5 worm cellular contexts compared by ENCODE assay signal in the genomic region with DNA sequence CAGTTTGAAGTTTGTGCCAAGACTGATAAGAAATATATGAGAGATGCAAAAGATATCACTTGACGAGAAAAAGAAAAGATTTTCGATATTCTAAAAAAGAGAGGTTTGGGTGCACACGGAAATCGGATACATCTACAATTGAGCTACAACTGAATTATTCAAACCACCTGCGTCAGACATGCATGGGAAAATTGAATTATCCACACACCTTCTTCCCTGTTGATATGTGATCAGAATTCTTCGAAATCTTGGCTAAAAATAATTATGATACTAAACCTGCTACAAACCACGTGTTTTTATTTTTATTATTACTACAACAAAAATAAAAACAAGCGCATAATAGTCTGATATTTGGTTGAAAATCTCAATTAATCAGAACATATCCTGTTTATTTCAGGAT.
A peak's percentile ranks its signal among the peaks of the same experiment; 100 is the strongest.
TF ChIP-seq lines count a peak whose summit lies in the region.

No protein-coding gene starts in this region.

TF ChIP-seq in whole organism, L1 larva, 84 proteins besides CTCF, POLR2A, EP300 and RAD21 (continues in another document):
- TF ChIP-seq ztf-11 (tag; optimal IDR thresholded peaks at IDR 0.05; lab: Kevin White, UChicago) (no peak), ceh-82 (tag; optimal IDR thresholded peaks at IDR 0.05; lab: Kevin White, UChicago) (no peak), nhr-47 (tag; optimal IDR thresholded peaks at IDR 0.05; lab: Kevin White, UChicago) (peak; percentile 63), nhr-20 (tag; optimal IDR thresholded peaks at IDR 0.05; lab: Kevin White, UChicago) (peak; percentile 31), dsc-1 (tag; optimal IDR thresholded peaks at IDR 0.05; lab: Kevin White, UChicago) (peak; percentile 59), pag-3 (tag; optimal IDR thresholded peaks at IDR 0.05; lab: Kevin White, UChicago; ENCODE audit: borderline replicate concordance, insufficient read depth) (no peak), hlh-4 (tag; optimal IDR thresholded peaks at IDR 0.05; lab: Kevin White, UChicago) (peak; percentile 30), sox-4 (tag; optimal IDR thresholded peaks at IDR 0.05; lab: Kevin White, UChicago) (no peak), unc-86 (tag; optimal IDR thresholded peaks at IDR 0.05; lab: Kevin White, UChicago) (peak; percentile 24), egl-13 (tag; optimal IDR thresholded peaks at IDR 0.05; lab: Kevin White, UChicago) (no peak), swsn-7 (tag; optimal IDR thresholded peaks at IDR 0.05; lab: Kevin White, UChicago) (peak; percentile 23), unc-30 (tag; optimal IDR thresholded peaks at IDR 0.05; lab: Kevin White, UChicago) (no peak), tlp-1 (tag; optimal IDR thresholded peaks at IDR 0.05; lab: Kevin White, UChicago) (no peak), ceh-8 (GFP tag; optimal IDR thresholded peaks at IDR 0.05; lab: Kevin White, UChicago) (no peak), lin-14 (GFP tag; optimal IDR thresholded peaks at IDR 0.05; lab: Kevin White, UChicago) (peak; percentile 23), tbx-2 (tag; optimal IDR thresholded peaks at IDR 0.05; lab: Kevin White, UChicago) (no peak), lsy-2 (tag; optimal IDR thresholded peaks at IDR 0.05; lab: Kevin White, UChicago) (no peak), fkh-8 (tag; optimal IDR thresholded peaks at IDR 0.05; lab: Kevin White, UChicago) (peak; percentile 72)

TF ChIP-seq in whole organism, L2 larva, 48 proteins besides CTCF, POLR2A, EP300 and RAD21:
- peak; percentile 13 for TF ChIP-seq fos-1 (tag; optimal IDR thresholded peaks at IDR 0.05; lab: Kevin White, UChicago)
- no peak for TF ChIP-seq snpc-4 (tag; optimal IDR thresholded peaks at IDR 0.05; lab: Kevin White, UChicago)
- TF ChIP-seq mdl-1 (tag; optimal IDR thresholded peaks at IDR 0.05; lab: Kevin White, UChicago), result no peak
- TF ChIP-seq lin-11 (tag; optimal IDR thresholded peaks at IDR 0.05; lab: Kevin White, UChicago), result no peak
- peak; percentile 44 for TF ChIP-seq sma-9 (GFP tag; optimal IDR thresholded peaks at IDR 0.05; lab: Kevin White, UChicago)
- TF ChIP-seq sma-9 (tag; optimal IDR thresholded peaks at IDR 0.05; lab: Kevin White, UChicago), result no peak
- peak in 1 of 2 experiments; percentile 17 for TF ChIP-seq lsy-2 (tag; optimal IDR thresholded peaks at IDR 0.05; lab: Kevin White, UChicago)

TF ChIP-seq in whole organism, L3 larva, 47 proteins besides CTCF, POLR2A, EP300 and RAD21:
- TF ChIP-seq ceh-16 (tag; optimal IDR thresholded peaks at IDR 0.05; lab: Kevin White, UChicago), result no peak
- TF ChIP-seq elt-2 (tag; optimal IDR thresholded peaks at IDR 0.05; lab: Kevin White, UChicago), result peak; percentile 52
- no peak for TF ChIP-seq hmg-11 (tag; optimal IDR thresholded peaks at IDR 0.05; lab: Kevin White, UChicago)

TF ChIP-seq in whole organism, L4 larva, 104 proteins besides CTCF, POLR2A, EP300 and RAD21:
- TF ChIP-seq dmd-6 (GFP tag; IDR thresholded peaks at IDR 0.05; lab: Robert Waterston, UW) (peak; percentile 36; the same call in 1 of the 2 replicates), lin-13 (GFP tag; optimal IDR thresholded peaks at IDR 0.05; lab: Kevin White, UChicago) (no peak), D1046.2 (GFP tag; IDR thresholded peaks at IDR 0.05; lab: Robert Waterston, UW) (no peak), hif-1 (tag; optimal IDR thresholded peaks at IDR 0.05; lab: Kevin White, UChicago) (no peak), egl-27 (tag; optimal IDR thresholded peaks at IDR 0.05; lab: Kevin White, UChicago) (no peak), daf-16 (GFP tag; optimal IDR thresholded peaks at IDR 0.05; lab: Kevin White, UChicago) (no peak), daf-16 (tag; optimal IDR thresholded peaks at IDR 0.05; lab: Kevin White, UChicago) (peak; percentile 31), mdl-1 (tag; optimal IDR thresholded peaks at IDR 0.05; lab: Kevin White, UChicago) (no peak), unc-62 (GFP tag; optimal IDR thresholded peaks at IDR 0.05 in 1 of 2; lab: Kevin White, UChicago) (peak in 1 of 2 experiments; percentile 13), unc-62 (tag; optimal IDR thresholded peaks at IDR 0.05; lab: Kevin White, UChicago) (no peak), nhr-28 (tag; optimal IDR thresholded peaks at IDR 0.05; lab: Kevin White, UChicago) (peak; percentile 41), hlh-11 (tag; optimal IDR thresholded peaks at IDR 0.05; lab: Kevin White, UChicago) (peak; percentile 15)

TF ChIP-seq in whole organism, mixed stage, embryonic, 35 proteins besides CTCF, POLR2A, EP300 and RAD21:
- TF ChIP-seq nhr-76 (tag; optimal IDR thresholded peaks at IDR 0.05; lab: Kevin White, UChicago) (no peak), ces-1 (GFP tag; optimal IDR thresholded peaks at IDR 0.05; lab: Kevin White, UChicago) (peak; percentile 19)
